Fruit fly (Drosophila melanogaster) whole organism: ENCODE results near the gene Hn.

Source experiments
- CG8478 ChIP-seq: fragments of >200 bp; optimal IDR thresholded peaks from 2 replicates; lab custom pipeline; 2018; ENCODE audit warnings: inconsistent platforms
- Dll ChIP-seq: fragments of >200 bp; optimal IDR thresholded peaks from 2 replicates; lab custom pipeline; 2017
- EcR ChIP-seq, 2 experiments: fragments of >200 bp; optimal IDR thresholded peaks; 2 replicates each; lab custom pipeline; 2017; ENCODE audit warnings: missing biosample characterization in 2 of 2, missing genetic modification characterization in 2 of 2, missing genetic modification reagents in 2 of 2
- pan ChIP-seq: fragments of >200 bp; optimal IDR thresholded peaks from 2 replicates; lab custom pipeline; 2017
- psq ChIP-seq: fragments of >200 bp; optimal IDR thresholded peaks from 2 replicates; lab custom pipeline; 2017
- usp ChIP-seq: fragments of >200 bp; optimal IDR thresholded peaks from 2 replicates; lab custom pipeline; 2017; ENCODE audit warnings: missing biosample characterization, missing genetic modification characterization, mixed read lengths

- TF ChIP-seq Dll (lab: Kevin White, UChicago) (no peak), psq (lab: Kevin White, UChicago) (no peak), usp (GFP tag; lab: Kevin White, UChicago) (no peak), CG8478 (lab: Kevin White, UChicago) (no peak), EcR (GFP tag; optimal IDR thresholded peaks at IDR 0.05; lab: Kevin White, UChicago) (no peak), pan (lab: Kevin White, UChicago) (no peak)
Observed at dm6 chr3L:7713378-7713777, 46.9 kb upstream of the Hn start.
